Fruit fly (Drosophila melanogaster) whole organism, pupa: ENCODE results near the gene t-Grip91.

Experiments used
- CG10348 ChIP-seq: fragments of 200-800 bp; sonication (Bioruptor generic); IDR thresholded peaks from 2 replicates; pipeline ENCODE4 v1.3.6; 2022; ENCODE audit warnings: missing biosample characterization, missing genetic modification characterization
- CG12605 ChIP-seq: fragments of 200-800 bp; sonication (Bioruptor generic); IDR thresholded peaks from 2 replicates; pipeline ENCODE4 v1.3.6; 2022; ENCODE audit warnings: missing biosample characterization, missing genetic modification characterization
- CG17806 ChIP-seq: fragments of 200-800 bp; sonication (Bioruptor generic); optimal IDR thresholded peaks from 2 replicates; lab custom pipeline; 2018; ENCODE audit warnings: missing biosample characterization, mild to moderate bottlenecking, missing genetic modification characterization, moderate library complexity
- CG32121 ChIP-seq: fragments of 200-800 bp; sonication (Bioruptor generic); IDR thresholded peaks from 2 replicates; pipeline ENCODE4 v1.3.6; 2022; ENCODE audit warnings: missing biosample characterization, missing genetic modification characterization
- CG34367 ChIP-seq: fragments of 200-800 bp; sonication (Bioruptor generic); optimal IDR thresholded peaks from 2 replicates; lab custom pipeline; 2018; ENCODE audit warnings: missing biosample characterization, mild to moderate bottlenecking, missing genetic modification characterization
- CG8301 ChIP-seq: fragments of 200-800 bp; sonication (Bioruptor generic); optimal IDR thresholded peaks from 2 replicates; lab custom pipeline; 2018; ENCODE audit warnings: missing biosample characterization, mild to moderate bottlenecking, missing genetic modification characterization
- EcR ChIP-seq: fragments of 200-800 bp; sonication (Bioruptor generic); optimal IDR thresholded peaks from 3 replicates; lab custom pipeline; 2019; ENCODE audit warnings: missing biosample characterization, missing genetic modification characterization, mild to moderate bottlenecking, moderate library complexity, missing genetic modification reagents
- Pif1A ChIP-seq: fragments of 200-800 bp; sonication (Bioruptor generic); optimal IDR thresholded peaks from 3 replicates; lab custom pipeline; 2016; ENCODE audit warnings: missing biosample characterization, missing genetic modification characterization
- Snoo ChIP-seq: fragments of 200-800 bp; sonication (Bioruptor generic); optimal IDR thresholded peaks from 3 replicates; lab custom pipeline; 2017; ENCODE audit warnings: missing biosample characterization, mild to moderate bottlenecking, missing genetic modification characterization, inconsistent platforms
- fd96Ca ChIP-seq: fragments of 200-800 bp; sonication (Bioruptor generic); IDR thresholded peaks from 3 replicates; pipeline ENCODE4 v1.3.6; 2022; ENCODE audit warnings: missing biosample characterization, missing genetic modification characterization

- no peak for TF ChIP-seq Pif1A (GFP tag; lab: Kevin White, UChicago)
- TF ChIP-seq CG34367 (tag; lab: Kevin White, UChicago): no peak
- TF ChIP-seq CG12605 (GFP tag; lab: Robert Waterston, UW): no peak
- no peak for TF ChIP-seq Snoo (tag; lab: Kevin White, UChicago)
- TF ChIP-seq CG32121 (GFP tag; lab: Robert Waterston, UW): no peak
- TF ChIP-seq CG10348: no peak
- peak; percentile 88 for TF ChIP-seq EcR (GFP tag; lab: Kevin White, UChicago)
- no peak; the same call in 2 of the 3 replicates for TF ChIP-seq fd96Ca (GFP tag; lab: Robert Waterston, UW)
- TF ChIP-seq CG8301 (tag; lab: Kevin White, UChicago): no peak
- TF ChIP-seq CG17806: no peak
Observed at dm6 chr2L:15745036-15745854, 38.6 kb upstream of the t-Grip91 start.
